Worm (Caenorhabditis elegans) whole organism, L3 larva: ENCODE results near the gene C33H5.16.

ENCODE experiments used
- R02D3.7 ChIP-seq: fragments of 150-350 bp; optimal IDR thresholded peaks from 2 replicates; lab custom pipeline; 2014; ENCODE audit warnings: missing biosample characterization, missing genetic modification characterization
- ZK546.5 ChIP-seq: sonication (generic microtip); optimal IDR thresholded peaks from 2 replicates; lab custom pipeline; 2017; ENCODE audit warnings: missing biosample characterization, missing genetic modification characterization
- aly-2 ChIP-seq: fragments of 150-350 bp; optimal IDR thresholded peaks from 2 replicates; lab custom pipeline; 2014; ENCODE audit warnings: missing biosample characterization, missing genetic modification characterization
- ama-1 ChIP-seq: fragments of 150-350 bp; optimal IDR thresholded peaks from 2 replicates; lab custom pipeline; 2018
- ceh-16 ChIP-seq: sonication (generic microtip); optimal IDR thresholded peaks from 2 replicates; lab custom pipeline; 2017; ENCODE audit warnings: missing biosample characterization, missing genetic modification characterization
- ceh-28 ChIP-seq: fragments of 150-350 bp; optimal IDR thresholded peaks from 2 replicates; lab custom pipeline; 2014; ENCODE audit warnings: missing biosample characterization, missing genetic modification reagents, missing genetic modification characterization
- ceh-82 ChIP-seq: fragments of 150-350 bp; optimal IDR thresholded peaks from 2 replicates; lab custom pipeline; 2014; ENCODE audit warnings: missing biosample characterization, missing genetic modification characterization
- daf-12 ChIP-seq: fragments of 150-350 bp; optimal IDR thresholded peaks from 2 replicates; lab custom pipeline; 2014; ENCODE audit warnings: missing biosample characterization, missing genetic modification reagents, missing genetic modification characterization
- egl-27 ChIP-seq: sonication (generic microtip); optimal IDR thresholded peaks from 4 replicates; lab custom pipeline; 2017; ENCODE audit warnings: missing biosample characterization, missing genetic modification reagents, missing genetic modification characterization
- egl-5 ChIP-seq: fragments of 150-350 bp; optimal IDR thresholded peaks from 2 replicates; lab custom pipeline; 2017; ENCODE audit warnings: missing biosample characterization, missing genetic modification reagents, missing genetic modification characterization, inconsistent platforms
- elt-1 ChIP-seq: fragments of 150-350 bp; optimal IDR thresholded peaks from 2 replicates; lab custom pipeline; 2014; ENCODE audit warnings: missing biosample characterization, missing genetic modification characterization
- elt-3 ChIP-seq, 3 experiments: fragments of 150-350 bp in 1 of 3; sonication (generic microtip) in 2 of 3; optimal IDR thresholded peaks; 2 replicates in 2 of 3; 4 replicates in 1 of 3; lab custom pipeline; 2014 to 2017; ENCODE audit warnings: missing biosample characterization in 3 of 3, missing genetic modification characterization in 3 of 3
- eor-1 ChIP-seq, 2 experiments: fragments of 150-350 bp; optimal IDR thresholded peaks; 2 replicates each; lab custom pipeline; 2014 to 2018; ENCODE audit warnings: missing biosample characterization in 2 of 2, missing genetic modification characterization in 2 of 2
- jun-1 ChIP-seq: fragments of 150-350 bp; optimal IDR thresholded peaks from 2 replicates; lab custom pipeline; 2014; ENCODE audit warnings: missing biosample characterization, missing genetic modification reagents, missing genetic modification characterization
- lin-15B ChIP-seq: fragments of 150-350 bp; optimal IDR thresholded peaks from 2 replicates; lab custom pipeline; 2014; ENCODE audit warnings: missing biosample characterization, missing genetic modification characterization
- lin-39 ChIP-seq: fragments of 150-350 bp; optimal IDR thresholded peaks from 2 replicates; lab custom pipeline; 2018; ENCODE audit warnings: missing biosample characterization, missing genetic modification reagents, missing genetic modification characterization
- lsy-12 ChIP-seq: sonication (generic microtip); optimal IDR thresholded peaks from 2 replicates; lab custom pipeline; 2016; ENCODE audit warnings: mild to moderate bottlenecking, missing genetic modification characterization, missing compliant biosample characterization
- mdl-1 ChIP-seq: fragments of 150-350 bp; optimal IDR thresholded peaks from 2 replicates; lab custom pipeline; 2014; ENCODE audit warnings: missing biosample characterization, missing genetic modification characterization
- nfya-1 ChIP-seq: sonication (generic microtip); optimal IDR thresholded peaks from 2 replicates; lab custom pipeline; 2017; ENCODE audit warnings: missing genetic modification characterization, mild to moderate bottlenecking, missing compliant biosample characterization, antibody characterized with exemption, moderate library complexity; ENCODE audit not compliant: insufficient read depth
- nhr-11 ChIP-seq: fragments of 150-350 bp; optimal IDR thresholded peaks from 2 replicates; lab custom pipeline; 2014; ENCODE audit warnings: missing biosample characterization, missing genetic modification characterization
- nhr-237 ChIP-seq: fragments of 150-350 bp; optimal IDR thresholded peaks from 2 replicates; lab custom pipeline; 2014; ENCODE audit warnings: missing biosample characterization, missing genetic modification characterization
- nhr-25 ChIP-seq: sonication (generic microtip); optimal IDR thresholded peaks from 2 replicates; lab custom pipeline; 2017; ENCODE audit warnings: missing biosample characterization, missing genetic modification characterization
- nhr-28 ChIP-seq: fragments of 150-350 bp; optimal IDR thresholded peaks from 2 replicates; lab custom pipeline; 2014; ENCODE audit warnings: missing biosample characterization, missing genetic modification characterization
- nhr-43 ChIP-seq: sonication (generic microtip); optimal IDR thresholded peaks from 2 replicates; lab custom pipeline; 2016; ENCODE audit warnings: mild to moderate bottlenecking, missing genetic modification characterization, missing compliant biosample characterization; ENCODE audit not compliant: poor library complexity, severe bottlenecking
- nhr-67 ChIP-seq: fragments of 150-350 bp; optimal IDR thresholded peaks from 2 replicates; lab custom pipeline; 2014; ENCODE audit warnings: missing biosample characterization, missing genetic modification characterization
- pha-4 ChIP-seq: fragments of 150-350 bp; optimal IDR thresholded peaks from 2 replicates; lab custom pipeline; 2014; ENCODE audit warnings: missing biosample characterization, missing genetic modification reagents, missing genetic modification characterization
- pqm-1 ChIP-seq: fragments of 150-350 bp; optimal IDR thresholded peaks from 2 replicates; lab custom pipeline; 2017; ENCODE audit warnings: missing biosample characterization, missing genetic modification characterization, inconsistent platforms
- sea-2 ChIP-seq: fragments of 150-350 bp; sonication (generic microtip); optimal IDR thresholded peaks from 4 replicates; lab custom pipeline; 2014; ENCODE audit warnings: missing biosample characterization, missing genetic modification reagents, missing genetic modification characterization
- snpc-4 ChIP-seq: fragments of 150-350 bp; optimal IDR thresholded peaks from 2 replicates; lab custom pipeline; 2014; ENCODE audit warnings: missing biosample characterization, missing genetic modification characterization
- unc-39 ChIP-seq: sonication (generic microtip); optimal IDR thresholded peaks from 4 replicates; lab custom pipeline; 2017; ENCODE audit warnings: missing biosample characterization, missing genetic modification characterization
- unc-62 ChIP-seq: fragments of 150-350 bp; sonication (generic microtip); optimal IDR thresholded peaks from 4 replicates; lab custom pipeline; 2014; ENCODE audit warnings: missing biosample characterization, missing genetic modification reagents, missing genetic modification characterization
- ztf-4 ChIP-seq: fragments of 150-350 bp; optimal IDR thresholded peaks from 2 replicates; lab custom pipeline; 2014; ENCODE audit warnings: missing biosample characterization, missing genetic modification characterization

C33H5.16 gene

ce11 chrIV:7764319-7764718 lies 38.8 kb downstream of the C33H5.16 start:
- TF ChIP-seq nhr-237 (tag; lab: Kevin White, UChicago), result no peak
- no peak for TF ChIP-seq elt-1 (tag; lab: Kevin White, UChicago)
- no peak for TF ChIP-seq pha-4 (tag; lab: Kevin White, UChicago)
- TF ChIP-seq ceh-28 (tag; lab: Kevin White, UChicago), result no peak
- no peak for TF ChIP-seq ceh-16 (tag; lab: Kevin White, UChicago)

- TF ChIP-seq mdl-1 (tag; lab: Kevin White, UChicago) (no peak), snpc-4 (tag; lab: Kevin White, UChicago) (no peak), elt-3 (tag; optimal IDR thresholded peaks at IDR 0.05; lab: Kevin White, UChicago) (no peak), ztf-4 (tag; lab: Kevin White, UChicago) (no peak), egl-5 (tag; lab: Kevin White, UChicago) (no peak), egl-27 (no peak), pqm-1 (tag; lab: Kevin White, UChicago) (no peak), ama-1 (lab: Kevin White, UChicago) (no peak), sea-2 (GFP tag; lab: Kevin White, UChicago) (no peak), eor-1 (tag; optimal IDR thresholded peaks at IDR 0.05; lab: Kevin White, UChicago) (no peak), ceh-82 (tag; lab: Kevin White, UChicago) (no peak), lsy-12 (tag; lab: Kevin White, UChicago) (no peak), nhr-67 (tag; lab: Kevin White, UChicago) (no peak), aly-2 (tag; lab: Kevin White, UChicago) (no peak), unc-39 (no peak)
These were observed 39.4 kb downstream of the C33H5.16 start, which contains the start of the genes C46A5.6 and C46A5.1 for ce11 chrIV:7763748-7764147. Gene C46A5.6 (minus strand): TSS chrIV:7763848. Gene C46A5.1 (plus strand): TSS chrIV:7763931.

ce11 chrIV:7760117-7760516 lies 43.0 kb downstream of the C33H5.16 start, which contains the start of gene del-7:
Gene del-7 (plus strand): TSS chrIV:7760417.
- TF ChIP-seq unc-62, result no peak
- TF ChIP-seq lsy-12 (tag; lab: Kevin White, UChicago), result no peak
- TF ChIP-seq daf-12 (tag; lab: Kevin White, UChicago), result no peak

ce11 chrIV:7759527-7759926 lies 43.6 kb downstream of the C33H5.16 start, which contains the start of gene dsb-3:
Gene dsb-3 (minus strand): TSS chrIV:7759627.
- TF ChIP-seq elt-1 (tag; lab: Kevin White, UChicago) (no peak), ceh-28 (tag; lab: Kevin White, UChicago) (no peak), ztf-4 (tag; lab: Kevin White, UChicago) (no peak), nhr-28 (tag; lab: Kevin White, UChicago) (no peak), nhr-43 (tag; lab: Kevin White, UChicago) (no peak), lin-15B (no peak), snpc-4 (tag; lab: Kevin White, UChicago) (no peak), nhr-11 (no peak), nhr-25 (tag; lab: Kevin White, UChicago) (no peak), elt-3 (tag; optimal IDR thresholded peaks at IDR 0.05; lab: Kevin White, UChicago) (no peak), egl-5 (tag; lab: Kevin White, UChicago) (no peak), nfya-1 (tag; lab: Kevin White, UChicago) (no peak), ZK546.5 (tag; lab: Kevin White, UChicago) (no peak)
- TF ChIP-seq, all 47 proteins: peak for 0

- TF ChIP-seq elt-3 (tag; optimal IDR thresholded peaks at IDR 0.05; lab: Kevin White, UChicago) (no peak), lin-39 (tag; lab: Kevin White, UChicago) (no peak), jun-1 (tag; lab: Kevin White, UChicago) (no peak), lin-15B (no peak), R02D3.7 (tag; lab: Kevin White, UChicago) (no peak), sea-2 (GFP tag; lab: Kevin White, UChicago) (no peak), egl-27 (no peak), ceh-28 (tag; lab: Kevin White, UChicago) (no peak)
These were observed 45.9 kb downstream of the C33H5.16 start, which contains the start of gene C46A5.4 for ce11 chrIV:7757245-7757644. Gene C46A5.4 (minus strand): TSS chrIV:7757345.
